Worm (Caenorhabditis elegans) whole organism, L1 larva: Measurements from ENCODE around the gene F07H5.13.

Source experiments
- C04F5.9 ChIP-seq: sonication (generic microtip); optimal IDR thresholded peaks from 2 replicates; lab custom pipeline; 2016; ENCODE audit warnings: missing genetic modification characterization, missing compliant biosample characterization
- C16A3.4 ChIP-seq: fragments of 150-350 bp; optimal IDR thresholded peaks from 2 replicates; lab custom pipeline; 2014; ENCODE audit warnings: missing biosample characterization, missing genetic modification characterization
- C34B4.2 ChIP-seq: sonication (generic microtip); optimal IDR thresholded peaks from 2 replicates; lab custom pipeline; 2017; ENCODE audit warnings: mild to moderate bottlenecking, missing genetic modification characterization, missing compliant biosample characterization
- F16B12.6 ChIP-seq: fragments of 150-350 bp; optimal IDR thresholded peaks from 2 replicates; lab custom pipeline; 2014; ENCODE audit warnings: missing biosample characterization, missing genetic modification characterization
- Y116A8C.19 ChIP-seq: sonication (generic microtip); optimal IDR thresholded peaks from 2 replicates; lab custom pipeline; 2016; ENCODE audit warnings: missing compliant biosample characterization, missing genetic modification characterization, borderline replicate concordance
- aha-1 ChIP-seq: fragments of 150-350 bp; optimal IDR thresholded peaks from 2 replicates; lab custom pipeline; 2014; ENCODE audit warnings: missing biosample characterization, missing genetic modification characterization
- alr-1 ChIP-seq: fragments of 200-800 bp; sonication (Bioruptor generic); optimal IDR thresholded peaks from 2 replicates; lab custom pipeline; 2018; ENCODE audit warnings: borderline replicate concordance, mild to moderate bottlenecking, missing genetic modification characterization, missing compliant biosample characterization
- ceh-82 ChIP-seq, 3 experiments: fragments of 150-350 bp in 1 of 3; sonication (generic microtip) in 2 of 3; optimal IDR thresholded peaks; 2 replicates each; lab custom pipeline; 2014 to 2017; ENCODE audit warnings: missing biosample characterization in 3 of 3, missing genetic modification characterization in 3 of 3
- ceh-88 ChIP-seq: fragments of 200-800 bp; sonication (Bioruptor generic); IDR thresholded peaks from 2 replicates; pipeline ENCODE4 v1.3.6; 2022; ENCODE audit warnings: missing genetic modification characterization, missing compliant biosample characterization
- ces-1 ChIP-seq: fragments of 150-350 bp; optimal IDR thresholded peaks from 2 replicates; lab custom pipeline; 2014; ENCODE audit warnings: missing biosample characterization, missing genetic modification reagents, missing genetic modification characterization
- dpl-1 ChIP-seq, 3 experiments: fragments of 150-350 bp in 2 of 3; sonication (generic microtip) in 1 of 3; optimal IDR thresholded peaks; 2 replicates each; lab custom pipeline; 2014 to 2017; ENCODE audit warnings: missing biosample characterization in 3 of 3, missing genetic modification characterization in 3 of 3, missing genetic modification reagents in 3 of 3
- dsc-1 ChIP-seq: sonication (generic microtip); optimal IDR thresholded peaks from 2 replicates; lab custom pipeline; 2016; ENCODE audit warnings: mild to moderate bottlenecking, missing genetic modification characterization, missing compliant biosample characterization
- efl-1 ChIP-seq, 4 experiments: fragments of 150-350 bp; optimal IDR thresholded peaks in 3 of 4; peaks in 1 of 4; 1 replicate in 1 of 4; 2 replicates in 3 of 4; lab custom pipeline; 2014; ENCODE audit warnings: missing biosample characterization in 2 of 4, missing genetic modification characterization in 2 of 4, missing genetic modification reagents in 2 of 4
- egl-13 ChIP-seq: sonication (generic microtip); optimal IDR thresholded peaks from 2 replicates; lab custom pipeline; 2016; ENCODE audit warnings: missing genotype, missing genetic modification reagents, missing genetic modification characterization, missing compliant biosample characterization
- elt-2 ChIP-seq: sonication (generic microtip); optimal IDR thresholded peaks from 2 replicates; lab custom pipeline; 2016; ENCODE audit warnings: missing genetic modification characterization, mild to moderate bottlenecking, inconsistent platforms, missing compliant biosample characterization, missing genetic modification reagents
- elt-3 ChIP-seq, 6 experiments: fragments of 150-350 bp in 1 of 6; sonication (generic microtip); optimal IDR thresholded peaks; 2 replicates each; lab custom pipeline; 2017 to 2018; ENCODE audit warnings: missing biosample characterization in 6 of 6, missing genetic modification characterization in 6 of 6, inconsistent platforms in 1 of 6
- ets-5 ChIP-seq: fragments of 200-800 bp; sonication (Bioruptor generic); IDR thresholded peaks from 2 replicates; pipeline ENCODE4 v1.3.6; 2022; ENCODE audit warnings: missing genetic modification characterization, missing compliant biosample characterization
- fkh-8 ChIP-seq: sonication (generic microtip); optimal IDR thresholded peaks from 2 replicates; lab custom pipeline; 2016; ENCODE audit warnings: mild to moderate bottlenecking, missing genetic modification characterization, missing compliant biosample characterization
- fos-1 ChIP-seq: fragments of 150-350 bp; optimal IDR thresholded peaks from 2 replicates; lab custom pipeline; 2014; ENCODE audit warnings: missing biosample characterization, missing genetic modification characterization
- grh-1 ChIP-seq: fragments of 200-800 bp; sonication (Bioruptor generic); IDR thresholded peaks from 2 replicates; pipeline ENCODE4 v1.3.6; 2022; ENCODE audit warnings: missing genetic modification reagents, missing genetic modification characterization, missing compliant biosample characterization
- lin-13 ChIP-seq: fragments of 150-350 bp; optimal IDR thresholded peaks from 2 replicates; lab custom pipeline; 2014; ENCODE audit warnings: missing biosample characterization, missing genetic modification reagents, missing genetic modification characterization
- lin-14 ChIP-seq: fragments of 200-800 bp; sonication (Bioruptor generic); optimal IDR thresholded peaks from 2 replicates; lab custom pipeline; 2018; ENCODE audit warnings: mild to moderate bottlenecking, missing genetic modification characterization, moderate library complexity, missing compliant biosample characterization
- lin-15B ChIP-seq: fragments of 150-350 bp; sonication (generic microtip); optimal IDR thresholded peaks from 3 replicates; lab custom pipeline; 2014; ENCODE audit warnings: missing biosample characterization, missing genetic modification characterization
- lin-39 ChIP-seq: fragments of 150-350 bp; optimal IDR thresholded peaks from 2 replicates; lab custom pipeline; 2014; ENCODE audit warnings: missing biosample characterization, missing genetic modification reagents, missing genetic modification characterization
- lsy-2 ChIP-seq, 2 experiments: fragments of 150-350 bp; optimal IDR thresholded peaks; 2 replicates each; lab custom pipeline; 2014; ENCODE audit warnings: missing biosample characterization in 2 of 2, missing genetic modification characterization in 2 of 2
- mef-2 ChIP-seq: fragments of 150-350 bp; optimal IDR thresholded peaks from 2 replicates; lab custom pipeline; 2014; ENCODE audit warnings: missing biosample characterization, missing genetic modification characterization
- mep-1 ChIP-seq: fragments of 150-350 bp; optimal IDR thresholded peaks from 2 replicates; lab custom pipeline; 2014; ENCODE audit warnings: missing biosample characterization, missing genetic modification characterization
- nhr-11 ChIP-seq: fragments of 150-350 bp; optimal IDR thresholded peaks from 2 replicates; lab custom pipeline; 2014; ENCODE audit warnings: missing biosample characterization, missing genetic modification characterization
- nhr-12 ChIP-seq: sonication (generic microtip); optimal IDR thresholded peaks from 2 replicates; lab custom pipeline; 2017; ENCODE audit warnings: missing biosample characterization, missing genetic modification characterization
- nhr-71 ChIP-seq: sonication (generic microtip); optimal IDR thresholded peaks from 2 replicates; lab custom pipeline; 2016; ENCODE audit warnings: mild to moderate bottlenecking, missing genetic modification characterization, moderate library complexity, missing compliant biosample characterization
- nhr-85 ChIP-seq: sonication (generic microtip); peaks from one replicate; lab custom pipeline; 2016; ENCODE audit warnings: missing genetic modification characterization, inconsistent platforms, missing compliant biosample characterization
- nhr-90 ChIP-seq: sonication (generic microtip); optimal IDR thresholded peaks from 2 replicates; lab custom pipeline; 2016; ENCODE audit warnings: mild to moderate bottlenecking, missing genetic modification characterization, missing compliant biosample characterization; ENCODE audit not compliant: poor library complexity
- pqm-1 ChIP-seq: sonication (generic microtip); optimal IDR thresholded peaks from 3 replicates; lab custom pipeline; 2017; ENCODE audit warnings: missing biosample characterization, missing genetic modification characterization
- rnt-1 ChIP-seq: sonication (generic microtip); optimal IDR thresholded peaks from 2 replicates; lab custom pipeline; 2016; ENCODE audit warnings: mild to moderate bottlenecking, missing genetic modification characterization, moderate library complexity, missing compliant biosample characterization
- skn-1 ChIP-seq: fragments of 150-350 bp; optimal IDR thresholded peaks from 2 replicates; lab custom pipeline; 2014; ENCODE audit warnings: missing biosample characterization, missing genetic modification characterization
- snu-23 ChIP-seq: sonication (generic microtip); optimal IDR thresholded peaks from 2 replicates; lab custom pipeline; 2016; ENCODE audit warnings: missing genetic modification characterization, missing compliant biosample characterization
- sptf-1 ChIP-seq: fragments of 150-350 bp; optimal IDR thresholded peaks from 2 replicates; lab custom pipeline; 2014; ENCODE audit warnings: missing biosample characterization, missing genetic modification characterization
- swsn-7 ChIP-seq: sonication (generic microtip); optimal IDR thresholded peaks from 2 replicates; lab custom pipeline; 2016; ENCODE audit warnings: missing genetic modification characterization, missing compliant biosample characterization
- tbx-2 ChIP-seq: sonication (generic microtip); optimal IDR thresholded peaks from 2 replicates; lab custom pipeline; 2016; ENCODE audit warnings: missing genetic modification characterization, missing compliant biosample characterization
- tlp-1 ChIP-seq: fragments of 150-350 bp; optimal IDR thresholded peaks from 2 replicates; lab custom pipeline; 2014; ENCODE audit warnings: missing biosample characterization, missing genetic modification characterization
- unc-30 ChIP-seq: sonication (generic microtip); optimal IDR thresholded peaks from 2 replicates; lab custom pipeline; 2017; ENCODE audit warnings: missing biosample characterization, missing genetic modification characterization
- unc-62 ChIP-seq: fragments of 150-350 bp; optimal IDR thresholded peaks from 2 replicates; lab custom pipeline; 2014; ENCODE audit warnings: missing biosample characterization, missing genetic modification reagents, missing genetic modification characterization
- xbp-1 ChIP-seq: sonication (generic microtip); optimal IDR thresholded peaks from 2 replicates; lab custom pipeline; 2016; ENCODE audit warnings: missing genetic modification characterization, missing compliant biosample characterization
- zag-1 ChIP-seq: fragments of 150-350 bp; optimal IDR thresholded peaks from 2 replicates; lab custom pipeline; 2014; ENCODE audit warnings: missing biosample characterization, missing genetic modification characterization
- ztf-4 ChIP-seq: fragments of 150-350 bp; optimal IDR thresholded peaks from 2 replicates; lab custom pipeline; 2014; ENCODE audit warnings: missing biosample characterization, missing genetic modification characterization

The F07H5.13 gene

DNA sequence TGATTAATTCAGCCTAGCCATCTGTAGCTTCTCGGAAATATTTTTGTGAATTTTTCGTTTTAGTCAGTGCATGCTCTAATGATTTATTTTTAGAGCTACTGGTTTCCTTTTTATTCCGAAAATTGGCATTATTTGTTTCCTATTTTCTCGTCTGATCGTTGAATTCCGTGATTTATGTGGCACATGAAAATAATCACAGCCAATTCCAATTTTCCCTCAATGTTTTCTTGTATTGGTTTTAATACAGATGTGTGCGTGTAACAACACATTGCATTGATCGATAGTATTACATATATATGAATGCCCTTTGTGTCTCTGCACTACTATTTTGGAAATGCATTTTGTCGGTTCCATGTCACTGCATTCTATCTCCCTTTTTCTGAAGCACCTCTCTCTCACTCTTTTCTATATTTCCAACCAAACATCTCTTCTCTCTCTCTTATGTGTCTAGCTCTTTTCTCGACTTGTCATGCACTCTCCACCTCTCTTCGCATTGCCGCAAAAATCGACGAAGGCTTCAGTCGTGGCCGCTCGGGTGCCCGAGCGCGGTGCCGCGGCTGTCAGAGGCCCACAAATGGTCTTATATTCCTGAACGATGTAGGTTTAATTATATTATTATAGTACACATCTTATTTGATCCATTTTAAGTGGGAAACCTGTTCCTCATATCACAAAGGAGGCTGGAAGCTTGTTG, 6.0 kb upstream of the F07H5.13 start (continued):
- TF ChIP-seq nhr-90 (tag; lab: Kevin White, UChicago) (peak; percentile 19), mep-1 (tag; lab: Kevin White, UChicago) (peak; percentile 25), skn-1 (tag; lab: Kevin White, UChicago) (peak; percentile 8), egl-13 (tag; lab: Kevin White, UChicago) (peak; percentile 50), fkh-8 (tag; lab: Kevin White, UChicago) (peak; percentile 32), efl-1 (optimal IDR thresholded peaks at IDR 0.05; lab: Kevin White, UChicago) (peak; percentile 28 to 57), efl-1 (GFP tag; optimal IDR thresholded peaks at IDR 0.05 in 1 of 2; lab: Kevin White, UChicago) (no peak), nhr-71 (peak; percentile 52), dsc-1 (peak; percentile 97), unc-62 (GFP tag; lab: Kevin White, UChicago) (no peak)
- TF ChIP-seq, all 84 proteins: peak for 26

DNA sequence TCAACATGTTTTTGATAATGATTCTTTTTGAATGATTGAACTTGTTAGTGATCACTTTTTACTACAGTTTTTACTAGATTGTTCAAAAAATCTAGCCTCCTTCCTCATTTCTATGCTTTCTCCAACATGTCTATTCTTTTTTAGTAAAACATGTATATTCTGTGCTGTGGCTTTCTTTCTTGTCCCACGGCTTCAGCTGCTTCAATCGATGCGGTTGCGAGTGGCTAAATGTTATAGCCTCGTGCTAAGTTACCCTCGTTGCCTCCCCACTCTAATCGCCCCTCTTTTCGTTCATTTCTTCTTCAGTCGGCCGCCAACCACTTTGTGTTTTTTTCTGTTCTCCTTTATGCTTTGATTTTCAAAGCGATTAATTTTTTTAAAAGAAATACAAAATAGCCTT, 4.5 kb upstream of the F07H5.13 start:
- peak; percentile 19 for TF ChIP-seq swsn-7 (tag; lab: Kevin White, UChicago)
- no peak for TF ChIP-seq ets-5 (GFP tag; lab: Robert Waterston, UW)
- TF ChIP-seq snu-23: peak; percentile 3
- TF ChIP-seq lsy-2 (tag; optimal IDR thresholded peaks at IDR 0.05; lab: Kevin White, UChicago): peak in 1 of 2 experiments; percentile 13
- no peak for TF ChIP-seq tlp-1 (tag; lab: Kevin White, UChicago)
- peak; percentile 10 for TF ChIP-seq nhr-71
- TF ChIP-seq fkh-8 (tag; lab: Kevin White, UChicago): peak; percentile 15
- TF ChIP-seq dsc-1: peak; percentile 17
- peak; percentile 65 for TF ChIP-seq lin-14 (GFP tag; lab: Kevin White, UChicago)
- peak in 2 of 3 experiments; percentile 4 to 54 for TF ChIP-seq ceh-82 (tag; optimal IDR thresholded peaks at IDR 0.05; lab: Kevin White, UChicago)

DNA sequence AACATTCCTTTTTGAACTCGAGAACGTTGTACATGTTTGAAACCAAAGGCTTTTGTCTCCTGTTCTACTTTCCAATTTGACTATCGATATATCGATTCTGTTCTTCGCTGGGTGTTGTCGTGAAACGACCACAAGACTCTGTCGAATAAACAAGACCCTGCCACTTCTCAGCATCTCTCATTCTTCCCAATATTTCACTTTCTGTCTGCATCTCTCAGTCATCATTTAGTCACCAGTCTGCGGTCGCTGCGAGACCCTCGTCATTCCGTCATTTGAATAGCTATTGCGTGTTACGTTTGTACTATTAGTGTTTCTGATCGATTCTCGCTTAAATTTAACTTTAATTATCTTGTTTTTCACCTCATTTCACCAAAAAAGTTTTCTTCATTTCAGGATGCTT, 3.0 kb upstream of the F07H5.13 start:
- TF ChIP-seq alr-1 (tag; lab: Kevin White, UChicago): no peak
- TF ChIP-seq egl-13 (tag; lab: Kevin White, UChicago): peak; percentile 93
- TF ChIP-seq C16A3.4 (tag; lab: Kevin White, UChicago): peak; percentile 93
- TF ChIP-seq rnt-1: peak; percentile 94
- peak; percentile 93 to 94 for TF ChIP-seq lsy-2 (tag; optimal IDR thresholded peaks at IDR 0.05; lab: Kevin White, UChicago)
- TF ChIP-seq lin-13 (GFP tag; lab: Kevin White, UChicago): peak; percentile 94
- peak; percentile 97 for TF ChIP-seq nhr-90 (tag; lab: Kevin White, UChicago)
- peak; percentile 87 for TF ChIP-seq lin-39
- TF ChIP-seq zag-1: peak; percentile 5
- peak; percentile 94 for TF ChIP-seq nhr-11 (tag; lab: Kevin White, UChicago)
- TF ChIP-seq efl-1 (optimal IDR thresholded peaks at IDR 0.05; lab: Kevin White, UChicago): peak; percentile 90 to 93
- TF ChIP-seq efl-1 (GFP tag; optimal IDR thresholded peaks at IDR 0.05 in 1 of 2; lab: Kevin White, UChicago): peak; percentile 78 to 98
- TF ChIP-seq ces-1 (GFP tag; lab: Kevin White, UChicago): no peak
- peak; percentile 92 for TF ChIP-seq ceh-88 (GFP tag; lab: Robert Waterston, UW)
- peak; percentile 98 for TF ChIP-seq swsn-7 (tag; lab: Kevin White, UChicago)
- TF ChIP-seq C04F5.9 (tag; lab: Kevin White, UChicago): peak; percentile 78
- TF ChIP-seq elt-3 (tag; optimal IDR thresholded peaks at IDR 0.05; lab: Kevin White, UChicago): peak in 3 of 6 experiments; percentile 83 to 94 (median 86)
- TF ChIP-seq Y116A8C.19: peak; percentile 33
- peak; percentile 99 for TF ChIP-seq nhr-85
- no peak for TF ChIP-seq tlp-1 (tag; lab: Kevin White, UChicago)
- TF ChIP-seq skn-1 (tag; lab: Kevin White, UChicago): peak; percentile 96
- TF ChIP-seq unc-30 (tag; lab: Kevin White, UChicago): no peak
- TF ChIP-seq sptf-1 (tag; lab: Kevin White, UChicago): no peak
- peak; percentile 96 for TF ChIP-seq xbp-1 (tag; lab: Kevin White, UChicago)
- no peak for TF ChIP-seq nhr-12 (tag; lab: Kevin White, UChicago)
- TF ChIP-seq tbx-2 (tag; lab: Kevin White, UChicago): peak; percentile 98
- TF ChIP-seq unc-62 (GFP tag; lab: Kevin White, UChicago): no peak
- TF ChIP-seq F16B12.6 (tag; lab: Kevin White, UChicago): peak; percentile 61
- peak; percentile 97 for TF ChIP-seq ztf-4 (tag; lab: Kevin White, UChicago)
- TF ChIP-seq mef-2 (tag; lab: Kevin White, UChicago): peak; percentile 66
- TF ChIP-seq fkh-8 (tag; lab: Kevin White, UChicago): peak; percentile 99
- peak; percentile 82 for TF ChIP-seq elt-2
- TF ChIP-seq dpl-1 (GFP tag; optimal IDR thresholded peaks at IDR 0.05; lab: Kevin White, UChicago): peak; percentile 77 to 83 (median 81)
- TF ChIP-seq aha-1 (tag; lab: Kevin White, UChicago): peak; percentile 7
- peak; percentile 23 for TF ChIP-seq lin-15B (tag; lab: Kevin White, UChicago)
- TF ChIP-seq pqm-1: no peak
- TF ChIP-seq snu-23: peak; percentile 99
- peak; percentile 95 for TF ChIP-seq grh-1 (GFP tag; lab: Robert Waterston, UW)
- TF ChIP-seq C34B4.2 (tag; lab: Kevin White, UChicago): no peak
- peak; percentile 90 for TF ChIP-seq fos-1
